Fruit fly (Drosophila melanogaster) whole organism, larva: Measurements from ENCODE around the gene Galt.

ENCODE experiments used
- noc ChIP-seq: fragments of 200-800 bp; sonication (Bioruptor generic); optimal IDR thresholded peaks from 3 replicates; lab custom pipeline; 2019; ENCODE audit warnings: missing biosample characterization, mild to moderate bottlenecking, missing genetic modification characterization, moderate library complexity

Galt gene

dm6 chr2L:6643218-6643756 is 24.5 kb downstream of the Galt start:
- TF ChIP-seq noc (tag; lab: Kevin White, UChicago), result peak; percentile 33

dm6 chr2L:6632307-6632706 is 35.5 kb downstream of the Galt start, which contains the start of gene Oatp26F:
TSS of gene Oatp26F (minus strand) at chr2L:6632407.
- no peak for TF ChIP-seq noc (tag; lab: Kevin White, UChicago)

- TF ChIP-seq noc (tag; lab: Kevin White, UChicago), result no peak
Observed at dm6 chr2L:6622642-6623162, 45.1 kb downstream of the Galt start, which contains the start of gene CG34345. TSS of gene CG34345 (plus strand) at chr2L:6623112.

dm6 chr2L:6622031-6622430 is 45.8 kb downstream of the Galt start:
- TF ChIP-seq noc (tag; lab: Kevin White, UChicago), result no peak

- no peak for TF ChIP-seq noc (tag; lab: Kevin White, UChicago)
Observed at dm6 chr2L:6621600-6621999, 46.2 kb downstream of the Galt start, which contains the start of gene DIP-iota. TSS of gene DIP-iota (minus strand) at chr2L:6621700.
